Worm (Caenorhabditis elegans): ENCODE data around the gene des-2.
"Not testable (repeated sequence)": the region's sequence is repeated elsewhere in the genome, so short reads cannot be mapped to it uniquely, and the experiment has no call there.

The des-2 gene

ce11 chrV:11398616-11399015, 22.9 kb downstream of the des-2 start, which contains the start of gene nas-17:
nas-17 (plus strand) TSS chrV:11398916.
- TF ChIP-seq ceh-48 (tag; optimal IDR thresholded peaks at IDR 0.05) (no peak), K02D7.2 (tag; optimal IDR thresholded peaks at IDR 0.05) (no peak), elt-2 (tag; optimal IDR thresholded peaks at IDR 0.05) (no peak), pag-3 (tag; optimal IDR thresholded peaks at IDR 0.05; ENCODE audit: borderline replicate concordance) (no peak), hlh-15 (tag; optimal IDR thresholded peaks at IDR 0.05) (no peak), che-1 (tag; optimal IDR thresholded peaks at IDR 0.05) (no peak), gmeb-2 (tag; optimal IDR thresholded peaks at IDR 0.05) (no peak)

ce11 chrV:11396134-11396533, 25.4 kb downstream of the des-2 start, which contains the start of gene nas-18:
nas-18 (plus strand) TSS chrV:11396434.
- TF ChIP-seq nfya-1 (tag; optimal IDR thresholded peaks at IDR 0.05); mec-3 (tag; optimal IDR thresholded peaks at IDR 0.05; ENCODE audit: borderline replicate concordance); fkh-6 (tag; optimal IDR thresholded peaks at IDR 0.05): not testable (repeated sequence)

- TF ChIP-seq pha-2, C08G9.2, tbx-7 (tag; optimal IDR thresholded peaks at IDR 0.05): not testable (repeated sequence)
These were observed 26.5 kb downstream of the des-2 start, which contains the start of gene K03B8.4 for ce11 chrV:11395024-11395423. K03B8.4 (minus strand) TSS chrV:11395124.

- TF ChIP-seq npax-4 (tag; optimal IDR thresholded peaks at IDR 0.05) = no peak
- no peak for TF ChIP-seq pax-1 (tag; optimal IDR thresholded peaks at IDR 0.05)
These were observed 29.5 kb downstream of the des-2 start, which contains the start of gene nas-16 for ce11 chrV:11392020-11392419. nas-16 (plus strand) TSS chrV:11392320.

ce11 chrV:11390394-11390793, 31.1 kb downstream of the des-2 start, which contains the start of the genes K03B8.11 and K03B8.14:
K03B8.11 (minus strand) TSS chrV:11390494.
K03B8.14 (plus strand) TSS chrV:11390503.
- TF ChIP-seq pha-2 (tag; optimal IDR thresholded peaks at IDR 0.05) = no peak
- no peak for TF ChIP-seq tbx-2 (tag; optimal IDR thresholded peaks at IDR 0.05)
- TF ChIP-seq hlh-13 (GFP tag; optimal IDR thresholded peaks at IDR 0.05) = no peak
- TF ChIP-seq K09A11.1 (tag; optimal IDR thresholded peaks at IDR 0.05; ENCODE audit: insufficient read depth) = no peak
- TF ChIP-seq ref-2 (tag; optimal IDR thresholded peaks at IDR 0.05) = no peak
- TF ChIP-seq elt-2 (tag; optimal IDR thresholded peaks at IDR 0.05) = no peak
- no peak for TF ChIP-seq ceh-22 (tag; optimal IDR thresholded peaks at IDR 0.05)
- TF ChIP-seq sox-4 (tag; optimal IDR thresholded peaks at IDR 0.05) = no peak

- no peak for TF ChIP-seq K02D7.2 (tag; optimal IDR thresholded peaks at IDR 0.05)
- no peak for TF ChIP-seq dmd-4 (tag; optimal IDR thresholded peaks at IDR 0.05; ENCODE audit: borderline replicate concordance)
- no peak for TF ChIP-seq ceh-45 (GFP tag; IDR thresholded peaks at IDR 0.05)
- TF ChIP-seq hlh-15 (tag; optimal IDR thresholded peaks at IDR 0.05) = no peak
- no peak for TF ChIP-seq ceh-14 (tag; optimal IDR thresholded peaks at IDR 0.05)
- TF ChIP-seq ceh-22 (tag; optimal IDR thresholded peaks at IDR 0.05) = no peak
- no peak for TF ChIP-seq tbx-7 (tag; optimal IDR thresholded peaks at IDR 0.05)
- TF ChIP-seq nhr-11 (tag; optimal IDR thresholded peaks at IDR 0.05) = no peak
- no peak for TF ChIP-seq hlh-6 (tag; optimal IDR thresholded peaks at IDR 0.05)
- TF ChIP-seq ama-1 (optimal IDR thresholded peaks at IDR 0.05) = no peak
- TF ChIP-seq odd-2 (tag; optimal IDR thresholded peaks at IDR 0.05) = no peak
- TF ChIP-seq ceh-30 (tag; optimal IDR thresholded peaks at IDR 0.05) = no peak
These were observed 31.7 kb downstream of the des-2 start, which contains the start of gene col-155 for ce11 chrV:11389776-11390175. col-155 (minus strand) TSS chrV:11389876.

ce11 chrV:11386428-11386827, 35.1 kb downstream of the des-2 start, which contains the start of gene F55C10.4:
F55C10.4 (plus strand) TSS chrV:11386728.
- no peak for TF ChIP-seq madf-2 (tag; optimal IDR thresholded peaks at IDR 0.05)
- TF ChIP-seq ahr-1 (tag; optimal IDR thresholded peaks at IDR 0.05) = no peak
- TF ChIP-seq hlh-13 (GFP tag; optimal IDR thresholded peaks at IDR 0.05) = no peak
- no peak for TF ChIP-seq lim-6 (tag; optimal IDR thresholded peaks at IDR 0.05)
- no peak for TF ChIP-seq zip-5 (tag; optimal IDR thresholded peaks at IDR 0.05)
- no peak for TF ChIP-seq pag-3 (tag; optimal IDR thresholded peaks at IDR 0.05; ENCODE audit: borderline replicate concordance)
- TF ChIP-seq ceh-2 (tag; optimal IDR thresholded peaks at IDR 0.05) = no peak
- TF ChIP-seq ceh-14 (tag; optimal IDR thresholded peaks at IDR 0.05) = no peak
- TF ChIP-seq ceh-22 (tag; optimal IDR thresholded peaks at IDR 0.05) = no peak
- no peak for TF ChIP-seq nhr-232 (tag; optimal IDR thresholded peaks at IDR 0.05)
- TF ChIP-seq ceh-45 (GFP tag; IDR thresholded peaks at IDR 0.05) = no peak
- no peak for TF ChIP-seq Y22D7AL.16 (tag; optimal IDR thresholded peaks at IDR 0.05)
- TF ChIP-seq sox-4 (tag; optimal IDR thresholded peaks at IDR 0.05) = no peak
- no peak for TF ChIP-seq ceh-30 (tag; optimal IDR thresholded peaks at IDR 0.05)
- no peak for TF ChIP-seq eyg-1 (tag; optimal IDR thresholded peaks at IDR 0.05)
- TF ChIP-seq unc-42 (tag; optimal IDR thresholded peaks at IDR 0.05) = no peak
- TF ChIP-seq fkh-10 (GFP tag; optimal IDR thresholded peaks at IDR 0.05) = no peak
- no peak for TF ChIP-seq ref-2 (tag; optimal IDR thresholded peaks at IDR 0.05)
- no peak for TF ChIP-seq K02D7.2 (tag; optimal IDR thresholded peaks at IDR 0.05)

Data from whole organism, late embryonic.